Fruit fly (Drosophila melanogaster): ENCODE data around the gene Pi4KIIIalpha.
A peak's percentile ranks its signal among the peaks of the same experiment; 100 is the strongest.

Gene Pi4KIIIalpha

DNA sequence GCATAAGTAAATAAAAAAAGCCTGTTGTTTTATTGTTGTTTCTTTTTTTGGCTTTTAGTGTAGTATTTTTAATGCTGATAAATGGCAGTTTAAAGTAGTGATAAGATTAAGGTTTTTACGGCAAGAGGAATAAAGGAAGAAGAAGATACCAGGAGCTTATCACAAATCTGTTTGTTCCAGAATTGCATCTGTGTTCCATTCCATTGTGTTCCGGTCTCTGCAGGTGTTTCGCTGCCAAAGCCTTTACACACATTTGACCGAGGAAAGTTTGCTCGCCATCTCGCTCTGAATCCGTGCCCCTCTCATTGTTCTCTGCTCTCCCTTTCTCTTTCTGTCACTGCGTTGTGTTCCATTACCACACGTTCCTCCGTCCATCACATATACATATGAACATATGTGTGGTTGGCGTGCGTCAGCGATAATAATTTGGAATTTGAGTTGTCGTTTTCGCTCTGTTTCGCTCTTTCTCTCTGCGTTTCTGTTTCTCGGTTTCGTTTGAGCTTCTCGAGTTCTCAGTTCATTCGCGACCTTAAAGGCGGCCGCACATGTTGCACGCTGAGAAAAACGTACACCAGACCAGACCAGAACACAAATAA, 33.8 kb downstream of the Pi4KIIIalpha start (continued):
- TF ChIP-seq PHDP (tag; optimal IDR thresholded peaks at IDR 0.05) = peak; percentile 38
- TF ChIP-seq CG6813 (GFP tag; optimal IDR thresholded peaks at IDR 0.05) = peak; percentile 9
- peak; percentile 49; the same call in 1 of the 3 replicates for TF ChIP-seq z (GFP tag; IDR thresholded peaks at IDR 0.05)
- TF ChIP-seq vvl (GFP tag; IDR thresholded peaks at IDR 0.05) = peak; percentile 38; the same call in 1 of the 2 replicates
- peak in 1 of 3 experiments; percentile 9 for TF ChIP-seq Stat92E (GFP tag; optimal IDR thresholded peaks at IDR 0.05)
- peak; percentile 10 for TF ChIP-seq CG12104 (GFP tag; optimal IDR thresholded peaks at IDR 0.05)
- peak; percentile 29 for TF ChIP-seq Med (GFP tag)
- peak; percentile 32 for TF ChIP-seq CG8290 (GFP tag; optimal IDR thresholded peaks at IDR 0.05)
- no peak for TF ChIP-seq CG8290 (tag; optimal IDR thresholded peaks at IDR 0.05)
- peak; percentile 56 for TF ChIP-seq lbe (GFP tag; optimal IDR thresholded peaks at IDR 0.05)
- TF ChIP-seq Adf1 (GFP tag; IDR thresholded peaks at IDR 0.05) = peak; percentile 47; the same call in 1 of the 2 replicates
- peak; percentile 21 for TF ChIP-seq CG12071 (GFP tag; optimal IDR thresholded peaks at IDR 0.05)
- TF ChIP-seq CG34376 (GFP tag; optimal IDR thresholded peaks at IDR 0.05) = peak; percentile 56
- TF ChIP-seq row (GFP tag; IDR thresholded peaks at IDR 0.05) = peak; percentile 21; the same call in 1 of the 3 replicates
- TF ChIP-seq chinmo (GFP tag; IDR thresholded peaks at IDR 0.05; ENCODE audit: partially characterized antibody) = peak; percentile 93
- TF ChIP-seq NC2β (GFP tag; optimal IDR thresholded peaks at IDR 0.05) = no peak
- peak; percentile 60; the same call in 1 of the 3 replicates for TF ChIP-seq ci (GFP tag; IDR thresholded peaks at IDR 0.05)
- no peak for TF ChIP-seq CG17359 (tag; optimal IDR thresholded peaks at IDR 0.05)
- peak; percentile 72 for TF ChIP-seq exex (tag; optimal IDR thresholded peaks at IDR 0.05)
- TF ChIP-seq Scr (GFP tag; IDR thresholded peaks at IDR 0.05; ENCODE audit: partially characterized antibody) = 0 out of 2 replicates have a peak, but pooled peaks have one; percentile 17
- peak; percentile 32 for TF ChIP-seq Deaf1 (tag; optimal IDR thresholded peaks at IDR 0.05)
- peak; percentile 59 for TF ChIP-seq GATAe (GFP tag; conservative IDR thresholded peaks at IDR 0.05)
- peak; percentile 14 for TF ChIP-seq CG30020 (tag; optimal IDR thresholded peaks at IDR 0.05)
- no peak for TF ChIP-seq pita (GFP tag; optimal IDR thresholded peaks at IDR 0.05)
- peak; percentile 71 for TF ChIP-seq nom (GFP tag; optimal IDR thresholded peaks at IDR 0.05)
- no peak for TF ChIP-seq bsh (GFP tag; optimal IDR thresholded peaks at IDR 0.05)
- TF ChIP-seq chm (GFP tag; IDR thresholded peaks at IDR 0.05) = peak; percentile 24; the same call in 1 of the 2 replicates
- TF ChIP-seq Blimp-1 (GFP tag; optimal IDR thresholded peaks at IDR 0.05) = peak; percentile 45
- peak; percentile 14 for TF ChIP-seq CG3163 (GFP tag; optimal IDR thresholded peaks at IDR 0.05)
- peak; percentile 35 for TF ChIP-seq CG13296 (GFP tag; optimal IDR thresholded peaks at IDR 0.05)
- TF ChIP-seq sd (tag; optimal IDR thresholded peaks at IDR 0.05) = peak; percentile 73
- peak; percentile 39 for TF ChIP-seq BtbVII (GFP tag; optimal IDR thresholded peaks at IDR 0.05)
- peak; percentile 45 for TF ChIP-seq kay (GFP tag; optimal IDR thresholded peaks at IDR 0.05)

DNA sequence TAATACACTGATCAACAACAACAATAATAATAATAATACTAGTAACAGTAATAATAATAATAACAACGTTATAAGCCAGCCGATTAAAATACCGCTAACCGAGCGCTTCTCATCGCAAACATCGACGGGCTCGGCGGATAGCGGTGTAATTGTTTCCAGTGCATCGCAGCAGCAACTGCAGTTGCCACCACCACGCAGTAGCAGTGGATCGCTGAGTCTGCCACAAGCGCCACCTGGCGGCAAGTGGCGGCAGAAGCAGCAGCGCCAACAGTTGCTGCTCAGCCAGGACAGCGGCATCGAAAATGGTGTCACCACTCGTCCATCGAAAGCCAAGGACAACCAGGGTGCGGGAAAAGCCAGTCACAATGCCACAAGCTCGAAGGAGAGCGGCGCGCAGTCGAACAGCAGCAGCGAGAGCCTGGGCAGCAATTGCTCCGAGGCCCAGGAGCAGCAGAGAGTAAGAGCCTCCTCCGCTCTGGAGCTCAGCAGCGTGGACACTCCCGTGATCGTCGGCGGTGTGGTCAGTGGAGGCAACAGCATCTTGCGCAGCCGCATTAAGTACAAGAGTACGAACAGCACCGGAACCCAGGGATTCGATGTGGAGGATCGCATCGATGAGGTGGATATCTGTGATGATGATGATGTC, 34.9 kb downstream of the Pi4KIIIalpha start:
- TF ChIP-seq pfk (GFP tag; optimal IDR thresholded peaks at IDR 0.05) = peak; percentile 31
- TF ChIP-seq Stat92E (GFP tag; optimal IDR thresholded peaks at IDR 0.05) = no peak
- TF ChIP-seq CG6175 (GFP tag; IDR thresholded peaks at IDR 0.05) = no peak
- no peak for TF ChIP-seq dan (GFP tag; IDR thresholded peaks at IDR 0.05)
- TF ChIP-seq CG16815 (GFP tag; optimal IDR thresholded peaks at IDR 0.05) = no peak
- TF ChIP-seq dpn (GFP tag; optimal IDR thresholded peaks at IDR 0.05) = no peak
- no peak for TF ChIP-seq Dp (GFP tag; optimal IDR thresholded peaks at IDR 0.05)
- TF ChIP-seq CG2712 (tag; optimal IDR thresholded peaks at IDR 0.05) = peak; percentile 3
- peak; percentile 79 for TF ChIP-seq sens (GFP tag)
- TF ChIP-seq CG18262 (tag; optimal IDR thresholded peaks at IDR 0.05) = peak; percentile 6
- peak; percentile 9 for TF ChIP-seq CG7839 (tag; optimal IDR thresholded peaks at IDR 0.05)
- TF ChIP-seq ewg (GFP tag; optimal IDR thresholded peaks at IDR 0.05) = no peak
- TF ChIP-seq Fer2 (tag; optimal IDR thresholded peaks at IDR 0.05) = no peak
- no peak for TF ChIP-seq vnd (GFP tag; IDR thresholded peaks at IDR 0.05; ENCODE audit: partially characterized antibody)
- no peak for TF ChIP-seq Oli (tag; optimal IDR thresholded peaks at IDR 0.05)
- no peak for TF ChIP-seq Kr (GFP tag; optimal IDR thresholded peaks at IDR 0.05)
- no peak for TF ChIP-seq unpg (GFP tag; optimal IDR thresholded peaks at IDR 0.05)
